Fruit fly (Drosophila melanogaster): ENCODE results near the gene nrv2.

Gene nrv2

dm6 chr2L:6819230-6820049 is 20.8 kb upstream of the nrv2 start (continued):
- TF ChIP-seq nmo (GFP tag; optimal IDR thresholded peaks at IDR 0.05) = peak; percentile 66
- TF ChIP-seq Eip74EF (GFP tag; optimal IDR thresholded peaks at IDR 0.05) = peak in 1 of 2 experiments; percentile 31
- TF ChIP-seq CG34422 (GFP tag; IDR thresholded peaks at IDR 0.05) = peak; percentile 33; the same call in 1 of the 3 replicates
- peak; percentile 30 for TF ChIP-seq CG10267 (tag; optimal IDR thresholded peaks at IDR 0.05)
- TF ChIP-seq CG6654 (GFP tag; optimal IDR thresholded peaks at IDR 0.05) = no peak
- TF ChIP-seq Chrac-16 (GFP tag; optimal IDR thresholded peaks at IDR 0.05) = peak; percentile 14
- no peak; the same call in 3 of the 4 replicates for TF ChIP-seq Gug (GFP tag; IDR thresholded peaks at IDR 0.05)
- TF ChIP-seq CG12104 (GFP tag; optimal IDR thresholded peaks at IDR 0.05) = peak; percentile 17
- TF ChIP-seq Blimp-1 (GFP tag; optimal IDR thresholded peaks at IDR 0.05) = peak; percentile 41
- TF ChIP-seq YL-1 (GFP tag; optimal IDR thresholded peaks at IDR 0.05) = no peak
- TF ChIP-seq sug (tag; optimal IDR thresholded peaks at IDR 0.05) = peak; percentile 71
- TF ChIP-seq lilli (GFP tag; optimal IDR thresholded peaks at IDR 0.05) = peak; percentile 38
- peak; percentile 9 for TF ChIP-seq CG1602 (GFP tag; optimal IDR thresholded peaks at IDR 0.05)
- peak; percentile 12 for TF ChIP-seq CG1233 (GFP tag; optimal IDR thresholded peaks at IDR 0.05)
- TF ChIP-seq CG7556 (GFP tag; optimal IDR thresholded peaks at IDR 0.05) = peak; percentile 28
- TF ChIP-seq gem (tag; optimal IDR thresholded peaks at IDR 0.05) = peak; percentile 66
- TF ChIP-seq chif (GFP tag; optimal IDR thresholded peaks at IDR 0.05) = peak in 1 of 2 experiments; percentile 6
- TF ChIP-seq CG9932 (GFP tag; IDR thresholded peaks at IDR 0.05) = 0 out of 2 replicates have a peak, but pooled peaks have one; percentile 23
- TF ChIP-seq grn (GFP tag; optimal IDR thresholded peaks at IDR 0.05) = peak; percentile 26
- TF ChIP-seq dpn (GFP tag; optimal IDR thresholded peaks at IDR 0.05) = peak in 1 of 2 experiments; percentile 10
- peak; percentile 60 for TF ChIP-seq grau (tag; optimal IDR thresholded peaks at IDR 0.05)
- peak; percentile 40 for TF ChIP-seq CG8924 (tag; optimal IDR thresholded peaks at IDR 0.05)
- TF ChIP-seq pnt (GFP tag; optimal IDR thresholded peaks at IDR 0.05) = peak; percentile 27
- TF ChIP-seq lab (GFP tag; optimal IDR thresholded peaks at IDR 0.05) = peak; percentile 5
- TF ChIP-seq dmrt99B (tag; optimal IDR thresholded peaks at IDR 0.05) = peak; percentile 24
- peak; percentile 10 for TF ChIP-seq ind (GFP tag; optimal IDR thresholded peaks at IDR 0.05)
- no peak; the same call in 1 of the 2 replicates for TF ChIP-seq CG10366 (GFP tag; IDR thresholded peaks at IDR 0.05)
- TF ChIP-seq Oli (tag; optimal IDR thresholded peaks at IDR 0.05) = peak; percentile 36
- TF ChIP-seq D19B (GFP tag; optimal IDR thresholded peaks at IDR 0.05) = peak; percentile 12
- TF ChIP-seq HLH3B (GFP tag; IDR thresholded peaks at IDR 0.05) = 0 out of 2 replicates have a peak, but pooled peaks have one; percentile 19
- TF ChIP-seq CG30403 (GFP tag; optimal IDR thresholded peaks at IDR 0.05) = peak; percentile 51
- TF ChIP-seq CG1529 (GFP tag; optimal IDR thresholded peaks at IDR 0.05) = peak; percentile 6
- TF ChIP-seq CG10147 (GFP tag; optimal IDR thresholded peaks at IDR 0.05) = peak; percentile 18
- TF ChIP-seq Vsx1 (GFP tag; optimal IDR thresholded peaks at IDR 0.05) = peak; percentile 11
- TF ChIP-seq chm (GFP tag; IDR thresholded peaks at IDR 0.05) = 0 out of 2 replicates have a peak, but pooled peaks have one; percentile 18
- TF ChIP-seq exex (tag; optimal IDR thresholded peaks at IDR 0.05) = peak; percentile 88
- peak; percentile 12 for TF ChIP-seq zen (tag; optimal IDR thresholded peaks at IDR 0.05)
- TF ChIP-seq al (GFP tag; IDR thresholded peaks at IDR 0.05) = peak; percentile 16; the same call in 1 of the 2 replicates
- peak; percentile 37 for TF ChIP-seq CG6254 (GFP tag; optimal IDR thresholded peaks at IDR 0.05)
- TF ChIP-seq Ets65A (GFP tag) = peak; percentile 91
- TF ChIP-seq Nf-YB (GFP tag; optimal IDR thresholded peaks at IDR 0.05) = no peak
- no peak for TF ChIP-seq CG14965 (GFP tag; optimal IDR thresholded peaks at IDR 0.05; ENCODE audit: borderline replicate concordance)
- TF ChIP-seq CG2678 (tag; optimal IDR thresholded peaks at IDR 0.05) = peak; percentile 67
- no peak for TF ChIP-seq CG6175 (GFP tag; IDR thresholded peaks at IDR 0.05)
- peak; percentile 62 for TF ChIP-seq CG9727 (GFP tag; optimal IDR thresholded peaks at IDR 0.05)
- peak; percentile 49 for TF ChIP-seq trem (tag; optimal IDR thresholded peaks at IDR 0.05)
- TF ChIP-seq CG9437 (GFP tag; optimal IDR thresholded peaks at IDR 0.05) = peak; percentile 6
